Fruit fly (Drosophila melanogaster) whole organism, larva: ENCODE data around the gene CG3625.
A peak's percentile ranks its signal among the peaks of the same experiment; 100 is the strongest.

Experiments
- noc ChIP-seq: fragments of 200-800 bp; sonication (Bioruptor generic); optimal IDR thresholded peaks from 3 replicates; lab custom pipeline; 2019; ENCODE audit warnings: missing biosample characterization, mild to moderate bottlenecking, missing genetic modification characterization, moderate library complexity

Gene CG3625

dm6 chr2L:273603-274002 lies 18.0 kb downstream of the CG3625 start, which contains the start of the genes mbm and CG11555:
mbm (minus strand) TSS chr2L:273715.
CG11555 (plus strand) TSS chr2L:273836.
- no peak for TF ChIP-seq noc (tag; lab: Kevin White, UChicago)

- no peak for TF ChIP-seq noc (tag; lab: Kevin White, UChicago)
Observed at dm6 chr2L:271553-271952, 20.0 kb downstream of the CG3625 start, which contains the start of gene Dus1. Dus1 (minus strand) TSS chr2L:271744.

dm6 chr2L:268788-269187 lies 22.8 kb downstream of the CG3625 start, which contains the start of gene CG3345:
CG3345 (plus strand) TSS chr2L:269088.
- no peak for TF ChIP-seq noc (tag; lab: Kevin White, UChicago)

dm6 chr2L:267441-268089 lies 24.0 kb downstream of the CG3625 start, which contains the start of gene CG17075:
CG17075 (minus strand) TSS chr2L:267505.
- TF ChIP-seq noc (tag; lab: Kevin White, UChicago) = peak; percentile 68

- no peak for TF ChIP-seq noc (tag; lab: Kevin White, UChicago)
Observed at dm6 chr2L:252174-252573, 39.4 kb downstream of the CG3625 start, which contains the start of gene Rpp30. Rpp30 (minus strand) TSS chr2L:252373.

dm6 chr2L:250507-251215 lies 40.9 kb downstream of the CG3625 start, which contains the start of gene kis:
kis (minus strand) TSS chr2L:250823.
- TF ChIP-seq noc (tag; lab: Kevin White, UChicago) = peak; percentile 24

- no peak for TF ChIP-seq noc (tag; lab: Kevin White, UChicago)
Observed at dm6 chr2L:249048-249825, 42.4 kb downstream of the CG3625 start.

dm6 chr2L:248592-248991 lies 43.0 kb downstream of the CG3625 start:
- TF ChIP-seq noc (tag; lab: Kevin White, UChicago) = no peak

dm6 chr2L:247845-248473 lies 43.6 kb downstream of the CG3625 start:
- peak; percentile 92 for TF ChIP-seq noc (tag; lab: Kevin White, UChicago)

dm6 chr2L:247432-247831 lies 44.2 kb downstream of the CG3625 start:
- TF ChIP-seq noc (tag; lab: Kevin White, UChicago) = no peak

- peak; percentile 11 for TF ChIP-seq noc (tag; lab: Kevin White, UChicago)
Observed at dm6 chr2L:246656-247340, 44.8 kb downstream of the CG3625 start.

dm6 chr2L:244559-244958 lies 47.0 kb downstream of the CG3625 start:
- no peak for TF ChIP-seq noc (tag; lab: Kevin White, UChicago)

- peak; percentile 39 for TF ChIP-seq noc (tag; lab: Kevin White, UChicago)
Observed at dm6 chr2L:243819-244218, 47.8 kb downstream of the CG3625 start.

dm6 chr2L:243123-243522 lies 48.5 kb downstream of the CG3625 start:
- TF ChIP-seq noc (tag; lab: Kevin White, UChicago) = no peak

- TF ChIP-seq noc (tag; lab: Kevin White, UChicago) = no peak
Observed at dm6 chr2L:241415-241814, 50.2 kb downstream of the CG3625 start.
